Fruit fly (Drosophila melanogaster) whole organism, wandering third instar larva: ENCODE measurements around the gene NimC4.
A peak's percentile ranks its signal among the peaks of the same experiment; 100 is the strongest.

Source experiments
- Abd-B ChIP-seq: fragments of >200 bp; optimal IDR thresholded peaks from 2 replicates; lab custom pipeline; 2017; ENCODE audit warnings: missing biosample characterization, missing genetic modification characterization
- CG32264 ChIP-seq: fragments of 200-800 bp; sonication (Bioruptor generic); optimal IDR thresholded peaks from 2 replicates; lab custom pipeline; 2016; ENCODE audit warnings: missing biosample characterization, missing genetic modification characterization
- CG9705 ChIP-seq: fragments of 200-800 bp; sonication (Bioruptor generic); optimal IDR thresholded peaks from 2 replicates; lab custom pipeline; 2018; ENCODE audit warnings: missing biosample characterization, mild to moderate bottlenecking, missing genetic modification characterization
- CrebA ChIP-seq: fragments of 200-800 bp; sonication (Bioruptor generic); optimal IDR thresholded peaks from 2 replicates; lab custom pipeline; 2016; ENCODE audit warnings: missing biosample characterization, mild to moderate bottlenecking, missing genetic modification characterization, borderline replicate concordance
- Dfd ChIP-seq: fragments of >200 bp; optimal IDR thresholded peaks from 2 replicates; lab custom pipeline; 2017; ENCODE audit warnings: missing biosample characterization, missing genetic modification characterization
- Dif ChIP-seq: fragments of 200-275, 200-300 bp; sonication (Bioruptor generic); optimal IDR thresholded peaks from 2 replicates; lab custom pipeline; 2018; ENCODE audit warnings: missing biosample characterization, missing genetic modification characterization; ENCODE audit not compliant: partially characterized antibody
- GATAd ChIP-seq: sonication (Bioruptor generic); optimal IDR thresholded peaks from 2 replicates; lab custom pipeline; 2016; ENCODE audit warnings: missing biosample characterization, missing genetic modification characterization
- HLH106 ChIP-seq: fragments of 200-800 bp; optimal IDR thresholded peaks from 3 replicates; lab custom pipeline; 2019; ENCODE audit warnings: missing biosample characterization, mild to moderate bottlenecking, missing genetic modification characterization, moderate library complexity
- Hnf4 ChIP-seq: fragments of 200-800 bp; sonication (Bioruptor generic); optimal IDR thresholded peaks from 2 replicates; lab custom pipeline; 2016; ENCODE audit warnings: missing biosample characterization, mild to moderate bottlenecking, missing genetic modification characterization
- Hr78 ChIP-seq: fragments of >200 bp; optimal IDR thresholded peaks from 2 replicates; lab custom pipeline; 2017; ENCODE audit warnings: missing biosample characterization, missing genetic modification characterization
- Hr83 ChIP-seq: fragments of 200-300 bp; sonication (Bioruptor generic); optimal IDR thresholded peaks from 2 replicates; lab custom pipeline; 2016; ENCODE audit warnings: missing biosample characterization, mild to moderate bottlenecking, missing genetic modification characterization, moderate library complexity; ENCODE audit not compliant: poor library complexity, severe bottlenecking
- Jra ChIP-seq: sonication (Bioruptor generic); optimal IDR thresholded peaks from 2 replicates; lab custom pipeline; 2016; ENCODE audit warnings: missing biosample characterization, missing genetic modification characterization
- Mio ChIP-seq: sonication (Bioruptor generic); optimal IDR thresholded peaks from 2 replicates; lab custom pipeline; 2016; ENCODE audit warnings: missing biosample characterization, missing genetic modification characterization
- Myc ChIP-seq: fragments of >200 bp; optimal IDR thresholded peaks from 2 replicates; lab custom pipeline; 2017
- N ChIP-seq: fragments of >200 bp; optimal IDR thresholded peaks from 2 replicates; lab custom pipeline; 2018; ENCODE audit warnings: missing biosample characterization, missing external identifiers, missing genetic modification characterization
- OdsH ChIP-seq: fragments of 200-800 bp; sonication (Bioruptor generic); optimal IDR thresholded peaks from 2 replicates; lab custom pipeline; 2016; ENCODE audit warnings: missing biosample characterization, mild to moderate bottlenecking, missing genetic modification characterization
- Rel ChIP-seq, 2 experiments: fragments of 200-800 bp; sonication (Bioruptor generic) in 1 of 2; optimal IDR thresholded peaks; 2 replicates in 1 of 2; 3 replicates in 1 of 2; lab custom pipeline; 2016 to 2019; ENCODE audit warnings: mild to moderate bottlenecking in 2 of 2, missing biosample characterization in 2 of 2, missing genetic modification characterization in 2 of 2, moderate library complexity in 1 of 2
- Sp1 ChIP-seq: fragments of 200-800 bp; sonication (Bioruptor generic); optimal IDR thresholded peaks from 3 replicates; lab custom pipeline; 2019; ENCODE audit warnings: missing biosample characterization, mild to moderate bottlenecking, missing genetic modification characterization, moderate library complexity
- Vsx2 ChIP-seq: fragments of 200-300, 225-300 bp; sonication (Bioruptor generic); optimal IDR thresholded peaks from 2 replicates; lab custom pipeline; 2018; ENCODE audit warnings: missing biosample characterization, missing genetic modification characterization; ENCODE audit not compliant: partially characterized antibody
- br ChIP-seq: fragments of 200-800 bp; sonication (Bioruptor generic); optimal IDR thresholded peaks from 2 replicates; lab custom pipeline; 2016; ENCODE audit warnings: missing biosample characterization, missing genetic modification characterization
- brk ChIP-seq: fragments of 200-800 bp; sonication (Bioruptor generic); optimal IDR thresholded peaks from 2 replicates; lab custom pipeline; 2016; ENCODE audit warnings: missing biosample characterization, mild to moderate bottlenecking, missing genetic modification characterization
- dl ChIP-seq, 2 experiments: fragments of 175-275, 200-275 bp in 1 of 2; fragments of 200-275 bp in 1 of 2; sonication (Bioruptor generic); optimal IDR thresholded peaks; lab custom pipeline; 2018; ENCODE audit warnings: mild to moderate bottlenecking in 2 of 2, missing biosample characterization in 2 of 2, missing genetic modification characterization in 2 of 2, moderate library complexity in 2 of 2; ENCODE audit not compliant: partially characterized antibody in 2 of 2, insufficient read depth in 1 of 2
- dmrt93B ChIP-seq: fragments of 200-800 bp; sonication (Bioruptor generic); optimal IDR thresholded peaks from 2 replicates; lab custom pipeline; 2018; ENCODE audit warnings: missing biosample characterization, mild to moderate bottlenecking, missing genetic modification characterization
- dsf ChIP-seq: sonication (Bioruptor generic); optimal IDR thresholded peaks from 2 replicates; lab custom pipeline; 2016; ENCODE audit warnings: missing biosample characterization, missing genetic modification characterization, borderline replicate concordance
- ey ChIP-seq: fragments of 200-800 bp; sonication (Bioruptor generic); optimal IDR thresholded peaks from 2 replicates; lab custom pipeline; 2016; ENCODE audit warnings: missing biosample characterization, missing genetic modification characterization
- foxo ChIP-seq, 2 experiments: fragments of 200-800 bp; sonication (Bioruptor generic); optimal IDR thresholded peaks; 2 replicates in 1 of 2; 3 replicates in 1 of 2; lab custom pipeline; 2016 to 2017; ENCODE audit warnings: missing biosample characterization in 2 of 2, missing genetic modification characterization in 2 of 2
- fru ChIP-seq: fragments of 200-800 bp; sonication (Bioruptor generic); optimal IDR thresholded peaks from 3 replicates; lab custom pipeline; 2016; ENCODE audit warnings: missing biosample characterization, mild to moderate bottlenecking, missing genetic modification characterization
- h ChIP-seq: fragments of 200-800 bp; sonication (Bioruptor generic); optimal IDR thresholded peaks from 3 replicates; lab custom pipeline; 2016; ENCODE audit warnings: missing biosample characterization, mild to moderate bottlenecking, missing genetic modification characterization
- jim ChIP-seq: fragments of 175-275, 200-325 bp; sonication (Bioruptor generic); optimal IDR thresholded peaks from 2 replicates; lab custom pipeline; 2016; ENCODE audit warnings: missing biosample characterization, mild to moderate bottlenecking, missing genetic modification characterization
- lola ChIP-seq: fragments of >200 bp; optimal IDR thresholded peaks from 2 replicates; lab custom pipeline; 2017; ENCODE audit warnings: missing biosample characterization, missing genetic modification characterization
- pan ChIP-seq: fragments of >200 bp; optimal IDR thresholded peaks from 2 replicates; lab custom pipeline; 2017
- psq ChIP-seq: fragments of 200-800 bp; sonication (Bioruptor generic); optimal IDR thresholded peaks from 3 replicates; lab custom pipeline; 2017; ENCODE audit warnings: missing biosample characterization, mild to moderate bottlenecking, missing genetic modification characterization, moderate library complexity
- rgr ChIP-seq: fragments of 200-800 bp; sonication (Bioruptor generic); optimal IDR thresholded peaks from 3 replicates; lab custom pipeline; 2016; ENCODE audit warnings: missing biosample characterization, mild to moderate bottlenecking, missing genetic modification characterization
- sage ChIP-seq: fragments of 200-800 bp; sonication (Bioruptor generic); optimal IDR thresholded peaks from 2 replicates; lab custom pipeline; 2016; ENCODE audit warnings: missing biosample characterization, mild to moderate bottlenecking, missing genetic modification characterization
- sv ChIP-seq: fragments of 200-800 bp; sonication (Bioruptor generic); optimal IDR thresholded peaks from 3 replicates; lab custom pipeline; 2016; ENCODE audit warnings: missing biosample characterization, missing genetic modification characterization
- tai ChIP-seq: sonication (Bioruptor generic); optimal IDR thresholded peaks from 2 replicates; lab custom pipeline; 2016; ENCODE audit warnings: missing biosample characterization, missing genetic modification characterization
- usp ChIP-seq: fragments of >200 bp; optimal IDR thresholded peaks from 2 replicates; lab custom pipeline; 2017; ENCODE audit warnings: missing biosample characterization, missing genetic modification characterization
- woc ChIP-seq: sonication (Bioruptor generic); optimal IDR thresholded peaks from 2 replicates; lab custom pipeline; 2016; ENCODE audit warnings: missing biosample characterization, mild to moderate bottlenecking, missing genetic modification characterization

The NimC4 gene

DNA sequence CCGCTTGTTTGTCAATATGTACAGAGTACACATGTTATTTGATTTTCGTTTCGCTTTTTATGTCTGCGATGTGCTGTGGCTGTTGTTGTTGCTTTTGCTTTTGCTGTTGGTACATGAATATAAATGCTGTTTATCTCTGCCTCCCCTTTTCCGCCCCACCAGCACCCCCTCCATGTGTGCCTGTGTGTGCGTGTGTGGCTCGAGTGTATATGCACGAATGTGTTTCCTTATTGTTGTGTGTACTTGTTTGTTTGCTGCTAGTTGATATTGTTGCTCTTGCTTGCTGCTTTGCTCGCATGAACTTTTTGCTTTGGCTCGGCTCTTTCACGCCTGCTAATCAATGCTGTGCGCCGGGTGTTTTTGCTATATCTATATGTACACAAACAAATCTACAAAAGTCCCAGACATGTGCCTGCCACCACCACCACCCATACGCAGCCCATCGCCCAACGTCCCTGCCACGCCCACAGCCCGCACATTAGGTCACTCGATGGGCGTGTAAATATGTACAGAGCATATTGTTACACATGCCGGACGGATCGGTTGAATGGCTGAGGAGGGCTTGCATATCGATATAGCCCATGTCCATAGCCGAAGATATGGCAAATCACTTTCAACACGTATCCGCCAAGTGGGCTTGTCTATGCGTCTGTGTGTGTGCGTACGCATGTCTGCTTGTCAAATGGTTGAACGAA, 23.2 kb upstream of the NimC4 start:
- peak; percentile 92 for TF ChIP-seq Sp1 (GFP tag; lab: Kevin White, UChicago)
- TF ChIP-seq dmrt93B (GFP tag; lab: Kevin White, UChicago), result peak; percentile 92
- TF ChIP-seq Dif (GFP tag; lab: Kevin White, UChicago), result peak; percentile 55
- peak; percentile 85 for TF ChIP-seq HLH106 (tag; lab: Kevin White, UChicago)
- peak; percentile 97 for TF ChIP-seq rgr
- TF ChIP-seq br (GFP tag; lab: Kevin White, UChicago), result peak; percentile 92
- peak; percentile 97 for TF ChIP-seq jim (GFP tag; lab: Kevin White, UChicago)
- TF ChIP-seq tai (GFP tag; lab: Kevin White, UChicago), result peak; percentile 96
- no peak for TF ChIP-seq usp (GFP tag; lab: Kevin White, UChicago)
- TF ChIP-seq ey (GFP tag; lab: Kevin White, UChicago), result peak; percentile 89
- no peak for TF ChIP-seq N
- peak; percentile 47 for TF ChIP-seq Rel (GFP tag; optimal IDR thresholded peaks at IDR 0.05; lab: Kevin White, UChicago)
- peak; percentile 75 for TF ChIP-seq Rel (tag; optimal IDR thresholded peaks at IDR 0.05; lab: Kevin White, UChicago)
- peak; percentile 72 for TF ChIP-seq sage
- TF ChIP-seq Myc (lab: Kevin White, UChicago), result no peak
- TF ChIP-seq CG32264 (GFP tag; lab: Kevin White, UChicago), result peak; percentile 82
- peak; percentile 85 for TF ChIP-seq Mio (GFP tag; lab: Kevin White, UChicago)
- TF ChIP-seq h (GFP tag; lab: Kevin White, UChicago), result peak; percentile 94
- peak; percentile 95 for TF ChIP-seq Jra (GFP tag; lab: Kevin White, UChicago)
- peak; percentile 79 for TF ChIP-seq brk (GFP tag; lab: Kevin White, UChicago)
- TF ChIP-seq sv (GFP tag; lab: Kevin White, UChicago), result peak; percentile 99
- TF ChIP-seq woc, result no peak
- TF ChIP-seq Dfd (GFP tag; lab: Kevin White, UChicago), result no peak
- peak; percentile 94 for TF ChIP-seq dsf (GFP tag; lab: Kevin White, UChicago)
- peak; percentile 94 for TF ChIP-seq CG9705 (GFP tag; lab: Kevin White, UChicago)
- TF ChIP-seq Vsx2 (GFP tag; lab: Kevin White, UChicago), result peak; percentile 17
- TF ChIP-seq OdsH (GFP tag; lab: Kevin White, UChicago), result peak; percentile 98
- peak; percentile 87 for TF ChIP-seq fru (GFP tag; lab: Kevin White, UChicago)
- no peak for TF ChIP-seq Hr78 (GFP tag; lab: Kevin White, UChicago)
- TF ChIP-seq psq, result peak; percentile 90
- no peak for TF ChIP-seq dl (GFP tag; optimal IDR thresholded peaks at IDR 0.05; lab: Kevin White, UChicago; ENCODE audit: insufficient read depth in 1 of 2, partially characterized antibody in 2 of 2)
- TF ChIP-seq Hnf4 (GFP tag; lab: Kevin White, UChicago), result peak; percentile 96
- peak; percentile 96 for TF ChIP-seq Hr83 (GFP tag; lab: Kevin White, UChicago)
- peak; percentile 68 to 92 for TF ChIP-seq foxo (GFP tag; optimal IDR thresholded peaks at IDR 0.05; lab: Kevin White, UChicago)
- TF ChIP-seq CrebA (GFP tag; lab: Kevin White, UChicago), result peak; percentile 58
- TF ChIP-seq Abd-B (GFP tag; lab: Kevin White, UChicago), result no peak
- TF ChIP-seq GATAd (GFP tag; lab: Kevin White, UChicago), result peak; percentile 85
- TF ChIP-seq lola (GFP tag; lab: Kevin White, UChicago), result no peak
- TF ChIP-seq pan (lab: Kevin White, UChicago), result no peak

DNA sequence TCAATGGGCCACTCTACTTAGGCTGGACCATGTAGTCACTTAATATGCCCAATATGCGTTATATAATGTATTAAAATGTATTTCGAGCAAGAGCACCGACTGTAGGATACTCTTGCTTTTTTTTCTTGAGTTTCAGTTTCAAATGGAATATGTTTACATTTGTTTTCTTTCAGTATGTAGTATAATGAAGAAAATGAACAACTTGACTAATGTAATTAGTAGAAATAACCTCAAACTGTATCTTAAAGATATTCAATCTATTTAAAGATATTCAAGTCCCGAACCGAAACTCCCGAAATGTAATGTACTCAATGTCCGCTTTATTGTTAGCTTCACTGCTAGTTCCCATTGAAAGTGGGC, 22.7 kb upstream of the NimC4 start:
- TF ChIP-seq br (GFP tag; lab: Kevin White, UChicago) (no peak), jim (GFP tag; lab: Kevin White, UChicago) (no peak), lola (GFP tag; lab: Kevin White, UChicago) (no peak), Dif (GFP tag; lab: Kevin White, UChicago) (no peak)
- TF ChIP-seq, all 38 proteins: peak for 0
